Worm (Caenorhabditis elegans): ENCODE measurements around the gene ecps-2.

Gene ecps-2

DNA sequence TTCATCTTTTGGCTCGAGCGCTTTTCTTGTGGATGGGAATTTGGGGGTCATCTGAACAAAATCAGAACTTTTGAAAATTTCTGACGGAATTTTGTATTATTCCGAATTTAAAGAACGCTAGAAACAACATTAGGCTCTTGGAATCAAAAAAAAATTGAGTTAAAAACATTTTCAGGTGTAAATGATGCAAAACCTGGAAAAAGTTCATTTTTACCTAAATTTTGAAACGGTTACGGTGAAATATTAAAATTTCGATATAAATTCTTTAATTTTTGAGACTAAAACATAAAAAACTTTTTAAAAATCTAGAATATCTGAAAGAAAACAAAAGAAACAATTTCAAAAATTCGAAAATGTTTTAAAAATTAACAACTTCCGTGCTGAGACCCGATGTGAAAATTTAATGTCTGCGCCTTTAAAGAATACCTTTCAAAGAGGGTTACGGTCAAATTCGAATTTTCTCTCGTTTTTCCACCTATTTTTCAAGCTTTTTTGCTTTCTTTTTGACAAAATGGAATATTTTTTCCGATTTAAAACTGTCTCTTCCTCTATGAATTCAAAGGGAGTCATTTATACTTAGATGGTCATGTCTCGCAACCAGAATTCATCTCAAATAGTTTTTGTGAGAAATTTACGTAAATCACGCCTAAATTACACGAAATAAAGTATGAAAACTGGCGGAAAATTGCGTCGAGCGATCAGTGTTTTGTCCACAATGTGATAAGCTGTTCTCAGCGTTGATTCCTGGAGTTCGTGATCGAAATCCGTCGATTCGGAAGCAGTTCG is at the start of gene ecps-2, which contains the start of gene H04D03.2:
ecps-2 (plus strand) TSS at position 736 of the 786 bp plus-strand sequence.
H04D03.2 (minus strand) TSS at position 51 of the 786 bp plus-strand sequence.
- TF ChIP-seq med-1 (GFP tag; optimal IDR thresholded peaks at IDR 0.05; ENCODE audit: insufficient read depth): no peak
- TF ChIP-seq klf-2 (GFP tag; conservative IDR thresholded peaks at IDR 0.05): no peak
- TF ChIP-seq ref-1 (GFP tag; conservative IDR thresholded peaks at IDR 0.05): no peak
- no peak for TF ChIP-seq flt-1 (GFP tag; IDR thresholded peaks at IDR 0.05)
- TF ChIP-seq cog-1 (tag; optimal IDR thresholded peaks at IDR 0.05): no peak
- TF ChIP-seq ztf-23 (GFP tag; IDR thresholded peaks at IDR 0.05): no peak
- no peak for TF ChIP-seq T22C8.4 (GFP tag; IDR thresholded peaks at IDR 0.05)
- no peak for TF ChIP-seq tab-1 (GFP tag; IDR thresholded peaks at IDR 0.05)
- no peak for TF ChIP-seq ztf-29 (GFP tag; IDR thresholded peaks at IDR 0.05)

DNA sequence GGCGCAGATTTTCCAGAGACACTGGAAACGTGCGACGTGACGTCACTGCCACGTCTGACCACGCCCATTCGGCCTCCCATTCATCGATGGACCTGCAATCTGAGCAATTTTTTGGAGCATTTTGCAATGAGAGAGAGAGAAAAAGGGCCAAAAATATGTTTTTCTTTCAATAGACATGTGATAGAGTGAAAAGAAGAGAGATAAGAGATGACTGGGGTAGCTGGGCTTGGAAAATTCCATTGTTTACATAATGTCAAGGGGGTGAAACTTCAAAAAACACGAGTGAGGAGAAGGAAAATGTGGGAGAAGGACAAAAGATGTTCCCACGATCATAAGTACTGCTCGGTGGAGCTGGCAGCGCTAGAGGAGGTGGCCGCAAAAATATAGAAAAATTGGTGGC is 46.9 kb upstream of the ecps-2 start, which contains the start of gene M03C11.1:
M03C11.1 (minus strand) TSS at position 101 of the 400 bp plus-strand sequence.
- TF ChIP-seq tab-1 (GFP tag; IDR thresholded peaks at IDR 0.05) (no peak), ref-1 (GFP tag; conservative IDR thresholded peaks at IDR 0.05) (no peak), T22C8.4 (GFP tag; IDR thresholded peaks at IDR 0.05) (no peak), flt-1 (GFP tag; IDR thresholded peaks at IDR 0.05) (no peak), ztf-29 (GFP tag; IDR thresholded peaks at IDR 0.05) (no peak), ztf-23 (GFP tag; IDR thresholded peaks at IDR 0.05) (no peak), klf-2 (GFP tag; conservative IDR thresholded peaks at IDR 0.05) (no peak), med-1 (GFP tag; optimal IDR thresholded peaks at IDR 0.05; ENCODE audit: insufficient read depth) (no peak), cog-1 (tag; optimal IDR thresholded peaks at IDR 0.05) (no peak)

DNA sequence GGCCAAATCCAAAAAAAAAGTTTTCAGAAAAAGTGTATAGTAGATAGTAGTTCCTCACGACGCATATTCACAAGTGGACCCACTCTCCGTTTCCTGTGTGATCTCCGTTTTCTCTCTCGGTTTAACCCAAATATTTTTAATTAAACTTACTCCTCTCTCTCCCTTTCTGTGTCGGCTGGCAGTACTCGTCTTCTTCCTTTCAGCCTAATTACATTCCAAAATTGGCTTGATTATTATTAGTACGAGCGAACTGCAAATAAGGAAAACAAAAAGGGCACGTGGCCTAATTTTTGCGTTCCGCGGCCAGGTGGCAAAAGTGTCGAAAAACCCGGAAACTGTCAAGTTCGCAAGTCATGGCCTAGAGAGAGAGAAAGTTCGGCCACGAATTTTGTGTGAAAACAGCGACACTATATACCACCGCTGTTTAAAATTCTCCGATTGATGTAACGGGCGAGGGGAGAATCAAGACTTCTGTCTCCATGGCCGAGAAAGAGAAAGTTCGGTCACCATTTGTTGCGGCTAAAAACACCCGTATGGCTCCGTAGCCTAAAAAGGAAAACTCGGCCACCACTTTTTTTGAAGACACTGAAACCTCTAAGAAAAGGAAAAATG is 45.9 kb upstream of the ecps-2 start:
- no peak for TF ChIP-seq T22C8.4 (GFP tag; IDR thresholded peaks at IDR 0.05)
- TF ChIP-seq ztf-29 (GFP tag; IDR thresholded peaks at IDR 0.05): no peak
- no peak for TF ChIP-seq ref-1 (GFP tag; conservative IDR thresholded peaks at IDR 0.05)
- no peak for TF ChIP-seq cog-1 (tag; optimal IDR thresholded peaks at IDR 0.05)
- no peak for TF ChIP-seq tab-1 (GFP tag; IDR thresholded peaks at IDR 0.05)
- no peak for TF ChIP-seq med-1 (GFP tag; optimal IDR thresholded peaks at IDR 0.05; ENCODE audit: insufficient read depth)
- no peak for TF ChIP-seq ztf-23 (GFP tag; IDR thresholded peaks at IDR 0.05)
- TF ChIP-seq flt-1 (GFP tag; IDR thresholded peaks at IDR 0.05): no peak
- TF ChIP-seq klf-2 (GFP tag; conservative IDR thresholded peaks at IDR 0.05): no peak

DNA sequence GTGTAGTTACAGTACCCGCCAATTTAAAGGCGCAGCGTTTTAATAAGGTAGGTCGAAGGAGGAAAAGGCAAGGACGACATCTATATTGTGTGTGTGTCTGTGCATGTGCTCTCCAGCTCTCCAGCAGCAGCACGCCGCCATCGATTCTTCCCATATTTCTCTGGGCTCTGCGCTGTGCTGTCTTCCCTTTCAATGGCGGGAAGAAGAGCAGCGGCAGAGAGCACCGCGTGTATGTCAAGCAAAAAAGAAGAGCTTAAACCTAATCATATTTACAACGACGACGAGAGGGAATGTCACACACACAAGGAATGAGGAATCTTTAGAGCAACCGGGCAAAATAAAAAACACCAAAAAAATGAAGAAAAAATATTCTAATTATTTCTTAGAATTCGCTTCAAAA is 44.0 kb upstream of the ecps-2 start:
- TF ChIP-seq tab-1 (GFP tag; IDR thresholded peaks at IDR 0.05) (no peak), ref-1 (GFP tag; conservative IDR thresholded peaks at IDR 0.05) (no peak), med-1 (GFP tag; optimal IDR thresholded peaks at IDR 0.05; ENCODE audit: insufficient read depth) (no peak), flt-1 (GFP tag; IDR thresholded peaks at IDR 0.05) (no peak), cog-1 (tag; optimal IDR thresholded peaks at IDR 0.05) (no peak), T22C8.4 (GFP tag; IDR thresholded peaks at IDR 0.05) (no peak), ztf-23 (GFP tag; IDR thresholded peaks at IDR 0.05) (no peak), klf-2 (GFP tag; conservative IDR thresholded peaks at IDR 0.05) (no peak), ztf-29 (GFP tag; IDR thresholded peaks at IDR 0.05) (no peak)

DNA sequence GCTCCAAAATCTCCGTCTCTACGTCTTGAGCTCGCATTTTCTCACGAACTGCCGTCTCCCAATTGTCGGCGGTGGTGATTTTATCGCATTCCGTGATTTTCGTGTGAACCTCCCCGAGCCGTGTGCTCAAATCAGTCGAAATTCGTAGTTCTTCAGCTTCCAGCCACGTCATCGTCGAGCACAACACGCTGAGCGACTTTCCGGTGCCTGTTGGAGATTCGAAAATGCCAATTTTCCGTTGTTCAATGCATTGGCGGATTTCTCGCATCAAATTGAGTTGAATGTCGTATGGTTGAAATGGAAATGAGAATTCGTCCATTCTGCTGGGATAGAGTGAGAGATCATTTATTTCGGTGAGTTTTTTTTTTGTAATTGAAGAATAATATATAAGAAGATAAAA is 38.0 kb upstream of the ecps-2 start, which contains the start of the genes M03C11.3 and chl-1:
M03C11.3 (plus strand) TSS at position 153 of the 400 bp plus-strand sequence.
chl-1 (minus strand) TSS at position 323 of the 400 bp plus-strand sequence.
- TF ChIP-seq ztf-23 (GFP tag; IDR thresholded peaks at IDR 0.05) (no peak), T22C8.4 (GFP tag; IDR thresholded peaks at IDR 0.05) (no peak), ref-1 (GFP tag; conservative IDR thresholded peaks at IDR 0.05) (no peak)

DNA sequence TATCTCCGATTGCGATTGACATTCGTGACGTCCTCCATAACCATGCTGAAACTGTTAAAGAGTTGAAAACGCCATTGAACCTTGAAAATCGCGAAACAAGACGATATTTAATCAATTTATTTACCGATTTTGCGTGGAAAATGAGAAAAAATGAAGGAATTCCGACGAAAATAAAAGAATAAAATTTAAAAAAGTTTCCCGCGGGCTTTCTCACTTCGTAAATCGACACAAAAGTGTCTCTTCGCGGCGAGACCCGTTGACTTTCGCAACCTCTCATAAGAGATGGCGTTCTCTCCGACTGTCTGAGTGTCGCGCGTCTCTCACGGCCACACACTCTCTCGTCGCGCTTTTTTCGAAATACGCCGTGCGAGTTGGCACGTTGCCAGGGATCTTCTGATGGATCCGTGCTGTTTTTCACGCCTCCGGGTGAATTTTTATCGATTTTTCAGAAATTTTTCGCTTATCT is 35.7 kb upstream of the ecps-2 start, which contains the start of gene hat-1:
hat-1 (minus strand) TSS at position 51 of the 466 bp plus-strand sequence.
- TF ChIP-seq flt-1 (GFP tag; IDR thresholded peaks at IDR 0.05) (peak; percentile 64; the same call in 1 of the 2 replicates), ref-1 (GFP tag; conservative IDR thresholded peaks at IDR 0.05) (no peak), ztf-23 (GFP tag; IDR thresholded peaks at IDR 0.05) (0 out of 2 replicates have a peak, but pooled peaks have one; percentile 41), med-1 (GFP tag; optimal IDR thresholded peaks at IDR 0.05; ENCODE audit: insufficient read depth) (no peak), T22C8.4 (GFP tag; IDR thresholded peaks at IDR 0.05) (0 out of 2 replicates have a peak, but pooled peaks have one; percentile 18), ztf-29 (GFP tag; IDR thresholded peaks at IDR 0.05) (peak; percentile 51)

DNA sequence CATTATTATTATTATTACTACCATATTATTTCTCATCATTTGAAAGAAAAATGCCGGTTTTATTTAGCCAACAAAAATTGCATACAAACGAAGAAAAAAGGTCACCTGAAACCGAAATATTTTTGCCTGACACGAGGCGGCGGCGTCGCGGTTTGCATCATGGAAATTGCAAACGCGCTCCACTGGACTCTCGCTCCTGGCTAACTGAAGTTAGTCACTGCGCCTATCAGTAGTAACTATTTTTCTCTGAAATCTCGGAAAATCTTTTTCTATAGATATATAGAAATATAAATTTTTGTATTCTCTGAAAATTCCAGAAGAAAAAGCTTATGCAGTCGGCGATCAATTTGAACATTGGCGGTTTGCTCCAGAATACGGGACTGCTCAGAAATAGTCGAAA is 27.1 kb upstream of the ecps-2 start, which contains the start of gene ymel-1:
ymel-1 (plus strand) TSS at position 318 of the 400 bp plus-strand sequence.
- TF ChIP-seq T22C8.4 (GFP tag; IDR thresholded peaks at IDR 0.05): no peak
- TF ChIP-seq ztf-23 (GFP tag; IDR thresholded peaks at IDR 0.05): no peak
- no peak for TF ChIP-seq ztf-29 (GFP tag; IDR thresholded peaks at IDR 0.05)
- TF ChIP-seq cog-1 (tag; optimal IDR thresholded peaks at IDR 0.05): no peak
- TF ChIP-seq med-1 (GFP tag; optimal IDR thresholded peaks at IDR 0.05; ENCODE audit: insufficient read depth): no peak
- TF ChIP-seq ref-1 (GFP tag; conservative IDR thresholded peaks at IDR 0.05): no peak
- TF ChIP-seq klf-2 (GFP tag; conservative IDR thresholded peaks at IDR 0.05): no peak

DNA sequence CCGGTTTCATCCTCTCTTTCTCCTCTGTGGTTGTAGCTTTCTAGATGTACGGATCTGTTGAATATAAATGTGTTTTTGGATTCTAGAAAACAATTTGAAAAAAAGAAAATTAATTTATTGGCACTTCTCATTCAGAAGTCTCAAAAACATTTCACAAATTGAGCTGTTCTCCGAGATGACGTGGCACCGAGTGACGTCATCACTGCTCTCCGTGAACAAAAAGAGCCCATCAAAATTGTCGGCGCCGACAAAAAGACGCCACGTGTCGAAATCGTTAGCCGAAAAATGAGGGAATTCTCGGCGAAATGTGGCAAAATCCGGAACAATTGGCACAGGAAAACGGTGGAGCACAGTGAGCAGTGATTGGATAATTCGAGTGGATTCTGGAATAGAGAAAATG is 21.2 kb upstream of the ecps-2 start:
- TF ChIP-seq ref-1 (GFP tag; conservative IDR thresholded peaks at IDR 0.05) (0 out of 2 replicates have a peak, but pooled peaks have one; percentile 22), med-1 (GFP tag; optimal IDR thresholded peaks at IDR 0.05; ENCODE audit: insufficient read depth) (no peak)

DNA sequence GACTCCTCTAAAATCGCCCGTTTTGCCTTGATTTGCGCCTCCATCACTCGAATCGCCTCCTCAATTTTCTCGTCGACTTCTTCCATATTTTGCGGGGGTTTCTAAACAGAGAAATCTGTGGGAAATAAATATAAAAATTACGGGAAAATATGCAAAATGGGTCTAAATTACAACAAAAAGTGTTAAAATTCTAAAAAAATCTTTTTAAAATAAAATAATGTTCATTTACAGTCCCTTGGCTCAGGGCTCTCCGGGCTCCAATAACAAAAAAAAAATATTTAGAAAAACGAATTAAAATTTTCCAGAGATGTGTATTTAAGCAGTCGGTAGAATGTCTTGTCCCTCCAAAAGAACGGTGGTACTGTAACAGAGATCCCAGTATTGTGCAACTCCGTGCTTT is 19.0 kb upstream of the ecps-2 start, which contains the start of gene M03C11.6:
M03C11.6 (minus strand) TSS at position 101 of the 400 bp plus-strand sequence.
- no peak for TF ChIP-seq ref-1 (GFP tag; conservative IDR thresholded peaks at IDR 0.05)
- TF ChIP-seq cog-1 (tag; optimal IDR thresholded peaks at IDR 0.05): no peak
- TF ChIP-seq ztf-29 (GFP tag; IDR thresholded peaks at IDR 0.05): no peak
- no peak for TF ChIP-seq T22C8.4 (GFP tag; IDR thresholded peaks at IDR 0.05)
- TF ChIP-seq klf-2 (GFP tag; conservative IDR thresholded peaks at IDR 0.05): no peak
